Worm (Caenorhabditis elegans) whole organism, L2 larva: ENCODE results near the gene C06G4.4.

Source experiments
- elt-1 ChIP-seq: fragments of 150-350 bp; optimal IDR thresholded peaks from 2 replicates; lab custom pipeline; 2014; ENCODE audit warnings: missing biosample characterization, missing genetic modification characterization
- lin-39 ChIP-seq: fragments of 150-350 bp; optimal IDR thresholded peaks from 2 replicates; lab custom pipeline; 2014; ENCODE audit warnings: missing biosample characterization, missing genetic modification reagents, missing genetic modification characterization
- nhr-25 ChIP-seq: fragments of 150-350 bp; sonication (generic microtip); optimal IDR thresholded peaks from 3 replicates; lab custom pipeline; 2014; ENCODE audit warnings: missing biosample characterization, missing genetic modification characterization
- snpc-4 ChIP-seq: fragments of 150-350 bp; optimal IDR thresholded peaks from 2 replicates; lab custom pipeline; 2014; ENCODE audit warnings: missing biosample characterization, missing genetic modification characterization
- unc-62 ChIP-seq: fragments of 150-350 bp; optimal IDR thresholded peaks from 2 replicates; lab custom pipeline; 2014; ENCODE audit warnings: missing biosample characterization, missing genetic modification reagents, missing genetic modification characterization

ce11 chrIII:7978289-7978688 is 677 bp upstream of the C06G4.4 start:
- TF ChIP-seq unc-62 (GFP tag; lab: Kevin White, UChicago) (no peak), snpc-4 (no peak), lin-39 (tag; lab: Kevin White, UChicago) (no peak), elt-1 (tag; lab: Kevin White, UChicago) (no peak), nhr-25 (tag; lab: Kevin White, UChicago) (no peak)
